Worm (Caenorhabditis elegans) whole organism, young adult: ENCODE measurements around the gene acr-25.

Experiments used
- ceh-27 ChIP-seq: fragments of 200-800 bp; sonication (Bioruptor generic); optimal IDR thresholded peaks from 2 replicates; lab custom pipeline; 2018; ENCODE audit warnings: mild to moderate bottlenecking, missing genetic modification characterization, moderate library complexity, missing compliant biosample characterization
- efl-1 ChIP-seq: fragments of 150-350 bp; optimal IDR thresholded peaks from 2 replicates; lab custom pipeline; 2014; ENCODE audit warnings: missing biosample characterization, missing genetic modification reagents, missing genetic modification characterization
- hlh-12 ChIP-seq: sonication (generic microtip); optimal IDR thresholded peaks from 2 replicates; lab custom pipeline; 2016; ENCODE audit warnings: missing genetic modification characterization, missing compliant biosample characterization
- hmg-1.2 ChIP-seq: fragments of 200-800 bp; sonication (Bioruptor generic); IDR thresholded peaks from 2 replicates; pipeline ENCODE4 v1.3.6; 2022; ENCODE audit warnings: missing genetic modification reagents, missing genetic modification characterization, missing compliant biosample characterization
- madf-8 ChIP-seq: fragments of 200-800 bp; sonication (Bioruptor generic); conservative IDR thresholded peaks from 2 replicates; pipeline ENCODE4 v1.3.6; 2022; ENCODE audit warnings: missing genetic modification reagents, missing genetic modification characterization, missing compliant biosample characterization
- unc-62 ChIP-seq: fragments of 150-350 bp; optimal IDR thresholded peaks from 2 replicates; lab custom pipeline; 2014; ENCODE audit warnings: missing biosample characterization, missing genetic modification reagents, missing genetic modification characterization
- ztf-18 ChIP-seq: sonication (generic microtip); optimal IDR thresholded peaks from 2 replicates; lab custom pipeline; 2016; ENCODE audit warnings: missing genotype, mild to moderate bottlenecking, missing genetic modification characterization, missing compliant biosample characterization

DNA sequence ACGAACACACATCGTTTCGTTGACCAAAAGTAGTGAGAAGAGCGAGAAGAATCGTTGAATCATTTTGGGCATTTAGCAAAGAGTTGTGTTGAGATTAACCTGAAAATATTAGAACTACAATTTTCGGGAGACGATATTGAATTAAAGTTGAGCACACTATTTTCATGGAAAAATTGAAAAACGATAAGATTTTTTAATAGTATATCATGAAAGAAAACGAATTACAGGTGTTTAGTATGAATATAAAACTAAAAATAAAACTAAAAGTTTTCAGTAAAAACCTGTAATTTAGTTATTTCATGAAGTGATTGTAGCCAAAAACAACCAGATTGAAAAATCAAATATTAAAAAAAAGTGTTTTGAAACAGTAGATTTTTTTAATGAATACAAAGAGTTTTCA, 6.6 kb upstream of the acr-25 start, which contains the start of gene lgc-10:
- no peak for TF ChIP-seq hmg-1.2 (GFP tag; lab: Robert Waterston, UW)
- no peak for TF ChIP-seq unc-62 (GFP tag; lab: Kevin White, UChicago)
- TF ChIP-seq madf-8 (GFP tag; lab: Robert Waterston, UW), result no peak
- TF ChIP-seq ztf-18, result no peak
- no peak for TF ChIP-seq efl-1 (GFP tag; lab: Kevin White, UChicago)
- TF ChIP-seq hlh-12, result no peak
- TF ChIP-seq ceh-27 (GFP tag; lab: Kevin White, UChicago), result no peak
